Fruit fly (Drosophila melanogaster): ENCODE measurements around the gene CG31775.
"Not testable (repeated sequence)": the region's sequence is repeated elsewhere in the genome, so short reads cannot be mapped to it uniquely, and the experiment has no call there.

CG31775 gene

dm6 chr2L:14737669-14738068 is at the start of gene CG31775:
Gene CG31775, minus strand, starts transcription at chr2L:14737769.
- TF ChIP-seq CTCF, CG8478 (optimal IDR thresholded peaks at IDR 0.05): not testable (repeated sequence)

- no peak for TF ChIP-seq CG8478 (optimal IDR thresholded peaks at IDR 0.05)
Measured at dm6 chr2L:14784498-14784897, 46.9 kb upstream of the CG31775 start, which contains the start of gene CG18636. Gene CG18636, minus strand, starts transcription at chr2L:14784598.

DNA sequence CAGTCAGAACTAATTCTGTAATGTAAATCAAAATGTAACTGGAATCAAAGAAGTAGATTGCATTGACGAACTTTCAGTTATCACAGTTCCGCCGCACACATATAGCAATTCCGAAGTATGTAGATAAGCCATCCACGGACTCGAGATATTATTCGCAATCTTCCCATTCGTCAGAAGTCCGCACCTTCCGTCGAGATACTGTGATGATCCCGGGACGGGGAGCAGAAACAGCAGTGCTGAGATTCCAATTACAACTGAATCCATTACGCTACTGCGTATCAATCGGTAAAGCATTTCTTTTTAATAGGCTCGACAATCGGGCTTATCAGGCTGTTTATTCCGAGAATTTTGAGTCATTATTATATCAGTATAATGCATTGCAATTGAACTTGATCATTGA is 37.1 kb upstream of the CG31775 start, which contains the start of gene CG4650:
TSS of gene CG4650 (minus strand) at position 269 of the 400 bp plus-strand sequence.
- no peak for TF ChIP-seq CG8478 (optimal IDR thresholded peaks at IDR 0.05)
- no peak for TF ChIP-seq CTCF (optimal IDR thresholded peaks at IDR 0.05)

dm6 chr2L:14765608-14766007 is 28.0 kb upstream of the CG31775 start, which contains the start of gene CG4701:
Gene CG4701, plus strand, starts transcription at chr2L:14765908.
- TF ChIP-seq CTCF (optimal IDR thresholded peaks at IDR 0.05) (no peak), CG8478 (optimal IDR thresholded peaks at IDR 0.05) (no peak)

DNA sequence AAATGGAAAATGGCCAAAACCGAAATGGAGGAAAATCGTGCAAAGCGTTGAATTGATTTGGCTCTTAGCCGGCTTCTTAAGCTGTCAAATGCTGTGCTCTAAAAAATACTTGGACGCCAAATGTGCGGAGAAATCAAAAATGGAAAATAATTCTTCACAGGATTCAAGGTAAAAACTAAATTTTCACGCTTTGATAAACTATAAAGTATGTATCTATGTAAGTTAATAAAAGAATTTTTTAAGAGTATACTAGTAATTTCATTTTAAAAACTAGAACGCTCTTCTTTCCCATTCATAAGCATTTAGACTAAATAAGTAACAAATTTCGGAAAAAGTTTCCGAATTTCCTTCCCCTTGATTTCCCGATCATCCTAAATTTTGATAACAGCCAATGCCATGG is 24.9 kb upstream of the CG31775 start, which contains the start of gene CSN1a:
TSS of gene CSN1a (plus strand) at position 301 of the 400 bp plus-strand sequence.
- no peak for TF ChIP-seq CG8478 (optimal IDR thresholded peaks at IDR 0.05)

- no peak for TF ChIP-seq CTCF (optimal IDR thresholded peaks at IDR 0.05)
- no peak for TF ChIP-seq CG8478 (optimal IDR thresholded peaks at IDR 0.05)
Measured at dm6 chr2L:14760467-14760866, 22.9 kb upstream of the CG31775 start, which contains the start of gene CG4691. Gene CG4691, plus strand, starts transcription at chr2L:14760767.

dm6 chr2L:14746068-14746467 is 8.5 kb upstream of the CG31775 start:
- no peak for TF ChIP-seq CTCF (optimal IDR thresholded peaks at IDR 0.05)
- TF ChIP-seq CG8478 (optimal IDR thresholded peaks at IDR 0.05) = no peak

- TF ChIP-seq CTCF (optimal IDR thresholded peaks at IDR 0.05) = no peak
- TF ChIP-seq CG8478 (optimal IDR thresholded peaks at IDR 0.05) = no peak
Measured at dm6 chr2L:14745068-14745467, 7.5 kb upstream of the CG31775 start, which contains the start of gene CG42587. Gene CG42587, minus strand, starts transcription at chr2L:14745210.

dm6 chr2L:14744121-14744520 is 6.6 kb upstream of the CG31775 start, which contains the start of gene CG42681:
Gene CG42681, plus strand, starts transcription at chr2L:14744421.
- no peak for TF ChIP-seq CTCF (optimal IDR thresholded peaks at IDR 0.05)

DNA sequence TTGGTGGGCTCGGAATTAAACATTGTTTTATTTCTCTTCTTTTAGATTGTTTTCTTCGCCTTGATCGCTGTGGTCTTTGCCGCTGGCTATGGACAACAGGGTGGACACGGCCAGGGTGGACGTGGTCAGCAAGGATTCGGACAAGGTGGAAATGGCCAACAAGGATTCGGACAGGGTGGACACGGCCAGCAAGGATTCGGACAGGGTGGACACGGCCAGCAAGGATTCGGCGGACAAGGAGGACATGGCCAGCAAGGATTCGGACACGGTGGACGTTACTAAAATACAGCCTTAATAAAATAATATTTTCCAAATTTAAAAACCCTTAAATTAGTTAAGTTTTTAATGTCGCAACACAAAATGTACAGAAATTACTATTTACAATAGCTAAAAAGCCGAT is 5.8 kb upstream of the CG31775 start:
- no peak for TF ChIP-seq CTCF (optimal IDR thresholded peaks at IDR 0.05)
- no peak for TF ChIP-seq CG8478 (optimal IDR thresholded peaks at IDR 0.05)

dm6 chr2L:14742893-14743292 is 5.3 kb upstream of the CG31775 start, which contains the start of gene CG34166:
Gene CG34166, plus strand, starts transcription at chr2L:14743193.
- TF ChIP-seq CG8478, CTCF (optimal IDR thresholded peaks at IDR 0.05): not testable (repeated sequence)

- TF ChIP-seq CTCF, CG8478 (optimal IDR thresholded peaks at IDR 0.05): not testable (repeated sequence)
Measured at dm6 chr2L:14741740-14742139, 4.2 kb upstream of the CG31775 start, which contains the start of gene CG42586. Gene CG42586, minus strand, starts transcription at chr2L:14741840.

DNA sequence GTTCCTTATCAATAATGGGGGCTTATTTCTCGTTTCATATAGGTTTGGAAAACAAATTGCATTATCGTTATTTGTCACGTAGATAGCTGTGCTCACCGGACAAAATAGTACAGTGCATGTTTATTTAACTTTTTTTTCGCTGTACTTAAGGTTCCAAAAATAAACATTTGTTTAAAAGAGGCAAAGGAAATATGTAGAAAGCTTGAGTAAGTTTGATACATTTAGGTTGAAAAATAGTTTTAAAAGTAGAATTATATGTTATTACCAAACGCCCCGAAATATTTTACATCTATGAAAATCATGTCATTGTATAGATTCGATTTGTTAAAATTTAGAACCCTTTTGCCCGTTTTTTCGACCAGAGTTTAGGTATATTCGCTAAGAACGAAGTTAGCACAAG is 2.0 kb upstream of the CG31775 start, which contains the start of gene CG42585:
TSS of gene CG42585 (plus strand) at position 301 of the 400 bp plus-strand sequence.
- not testable (repeated sequence) for TF ChIP-seq CG8478, CTCF (optimal IDR thresholded peaks at IDR 0.05)

DNA sequence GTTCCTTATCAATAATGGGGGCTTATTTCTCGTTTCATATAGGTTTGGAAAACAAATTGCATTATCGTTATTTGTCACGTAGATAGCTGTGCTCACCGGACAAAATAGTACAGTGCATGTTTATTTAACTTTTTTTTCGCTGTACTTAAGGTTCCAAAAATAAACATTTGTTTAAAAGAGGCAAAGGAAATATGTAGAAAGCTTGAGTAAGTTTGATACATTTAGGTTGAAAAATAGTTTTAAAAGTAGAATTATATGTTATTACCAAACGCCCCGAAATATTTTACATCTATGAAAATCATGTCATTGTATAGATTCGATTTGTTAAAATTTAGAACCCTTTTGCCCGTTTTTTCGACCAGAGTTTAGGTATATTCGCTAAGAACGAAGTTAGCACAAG is 2.0 kb downstream of the CG31775 start, which contains the start of gene CG31835:
TSS of gene CG31835 (plus strand) at position 301 of the 400 bp plus-strand sequence.
- TF ChIP-seq CG8478, CTCF (optimal IDR thresholded peaks at IDR 0.05): not testable (repeated sequence)

- no peak for TF ChIP-seq CG8478 (optimal IDR thresholded peaks at IDR 0.05)
- no peak for TF ChIP-seq CTCF (optimal IDR thresholded peaks at IDR 0.05)
Measured at dm6 chr2L:14730077-14730476, 7.5 kb downstream of the CG31775 start, which contains the start of gene CG42685. Gene CG42685, minus strand, starts transcription at chr2L:14730177.

- TF ChIP-seq CTCF (optimal IDR thresholded peaks at IDR 0.05) (no peak), CG8478 (optimal IDR thresholded peaks at IDR 0.05) (no peak)
Measured at dm6 chr2L:14713467-14713866, 24.1 kb downstream of the CG31775 start, which contains the start of gene CG34165. Gene CG34165, plus strand, starts transcription at chr2L:14713750.
